Worm (Caenorhabditis elegans) whole organism, L1 larva: Measurements from ENCODE around the gene nhr-138.

Experiments
- aly-2 ChIP-seq: fragments of 150-350 bp; optimal IDR thresholded peaks from 2 replicates; lab custom pipeline; 2014; ENCODE audit warnings: missing biosample characterization, missing genetic modification characterization
- dpl-1 ChIP-seq, 3 experiments: fragments of 150-350 bp in 2 of 3; sonication (generic microtip) in 1 of 3; optimal IDR thresholded peaks; 2 replicates each; lab custom pipeline; 2014 to 2017; ENCODE audit warnings: missing biosample characterization in 3 of 3, missing genetic modification characterization in 3 of 3, missing genetic modification reagents in 3 of 3
- elt-2 ChIP-seq: sonication (generic microtip); optimal IDR thresholded peaks from 2 replicates; lab custom pipeline; 2016; ENCODE audit warnings: missing genetic modification characterization, mild to moderate bottlenecking, inconsistent platforms, missing compliant biosample characterization, missing genetic modification reagents
- elt-3 ChIP-seq, 6 experiments: fragments of 150-350 bp in 1 of 6; sonication (generic microtip); optimal IDR thresholded peaks; 2 replicates each; lab custom pipeline; 2017 to 2018; ENCODE audit warnings: missing biosample characterization in 6 of 6, missing genetic modification characterization in 6 of 6, inconsistent platforms in 1 of 6
- fkh-10 ChIP-seq: sonication (generic microtip); optimal IDR thresholded peaks from 2 replicates; lab custom pipeline; 2017; ENCODE audit warnings: missing biosample characterization, missing genetic modification reagents, missing genetic modification characterization
- fos-1 ChIP-seq: fragments of 150-350 bp; optimal IDR thresholded peaks from 2 replicates; lab custom pipeline; 2014; ENCODE audit warnings: missing biosample characterization, missing genetic modification characterization
- nhr-77 ChIP-seq: fragments of 150-350 bp; optimal IDR thresholded peaks from 2 replicates; lab custom pipeline; 2014; ENCODE audit warnings: missing biosample characterization, missing genetic modification characterization
- nhr-90 ChIP-seq: sonication (generic microtip); optimal IDR thresholded peaks from 2 replicates; lab custom pipeline; 2016; ENCODE audit warnings: mild to moderate bottlenecking, missing genetic modification characterization, missing compliant biosample characterization; ENCODE audit not compliant: poor library complexity
- pqm-1 ChIP-seq: sonication (generic microtip); optimal IDR thresholded peaks from 3 replicates; lab custom pipeline; 2017; ENCODE audit warnings: missing biosample characterization, missing genetic modification characterization
- unc-62 ChIP-seq: fragments of 150-350 bp; optimal IDR thresholded peaks from 2 replicates; lab custom pipeline; 2014; ENCODE audit warnings: missing biosample characterization, missing genetic modification reagents, missing genetic modification characterization

- no peak for TF ChIP-seq elt-2 (tag; lab: Kevin White, UChicago)
- no peak for TF ChIP-seq pqm-1 (tag; lab: Kevin White, UChicago)
- no peak for TF ChIP-seq aly-2 (tag; lab: Kevin White, UChicago)
- no peak for TF ChIP-seq elt-3 (tag; optimal IDR thresholded peaks at IDR 0.05; lab: Kevin White, UChicago)
- no peak for TF ChIP-seq nhr-77 (tag; lab: Kevin White, UChicago)
- no peak for TF ChIP-seq unc-62 (GFP tag; lab: Kevin White, UChicago)
- TF ChIP-seq nhr-90 (tag; lab: Kevin White, UChicago) = no peak
- no peak for TF ChIP-seq fos-1
- no peak for TF ChIP-seq dpl-1 (GFP tag; optimal IDR thresholded peaks at IDR 0.05; lab: Kevin White, UChicago)
- TF ChIP-seq fkh-10 (GFP tag; lab: Kevin White, UChicago) = no peak
Observed at ce11 chrIV:9766250-9766649, 41.2 kb downstream of the nhr-138 start, which contains the start of gene ssp-36.
